Fruit fly (Drosophila melanogaster): ENCODE data around the gene Cftr.

Cftr gene

dm6 chr3R:24543676-24544277 lies at the start of gene Cftr (continued):
- TF ChIP-seq Myb (GFP tag; optimal IDR thresholded peaks at IDR 0.05): peak; percentile 33
- TF ChIP-seq CG1602 (GFP tag; optimal IDR thresholded peaks at IDR 0.05): no peak
- TF ChIP-seq ranshi (GFP tag; IDR thresholded peaks at IDR 0.05): peak; percentile 44; the same call in 1 of the 2 replicates
- TF ChIP-seq Hr39 (optimal IDR thresholded peaks at IDR 0.05): no peak
- TF ChIP-seq B-H2 (GFP tag; optimal IDR thresholded peaks at IDR 0.05): peak; percentile 85
- TF ChIP-seq br (optimal IDR thresholded peaks at IDR 0.05): no peak
- no peak for TF ChIP-seq Atf3 (GFP tag; optimal IDR thresholded peaks at IDR 0.05)
- TF ChIP-seq lab (GFP tag; optimal IDR thresholded peaks at IDR 0.05): peak; percentile 83
- peak; percentile 31 for TF ChIP-seq chn (GFP tag; optimal IDR thresholded peaks at IDR 0.05)
- no peak for TF ChIP-seq CG6683 (GFP tag; optimal IDR thresholded peaks at IDR 0.05)
- no peak for TF ChIP-seq sqz (GFP tag; optimal IDR thresholded peaks at IDR 0.05)
- peak; percentile 68 for TF ChIP-seq CG34376 (GFP tag; optimal IDR thresholded peaks at IDR 0.05)
- TF ChIP-seq CG6765 (GFP tag; optimal IDR thresholded peaks at IDR 0.05): no peak
- peak; percentile 37 for TF ChIP-seq bab2 (GFP tag; optimal IDR thresholded peaks at IDR 0.05)
- TF ChIP-seq B-H1 (GFP tag; IDR thresholded peaks at IDR 0.05): no peak; the same call in 2 of the 3 replicates
- TF ChIP-seq otp (GFP tag; IDR thresholded peaks at IDR 0.05): peak; percentile 36; the same call in 1 of the 3 replicates
- no peak for TF ChIP-seq CG15011 (GFP tag; optimal IDR thresholded peaks at IDR 0.05)
- no peak for TF ChIP-seq ro (GFP tag; IDR thresholded peaks at IDR 0.05)
- TF ChIP-seq CG9727 (GFP tag; optimal IDR thresholded peaks at IDR 0.05): no peak
- TF ChIP-seq Abd-B (GFP tag; optimal IDR thresholded peaks at IDR 0.05): no peak
- TF ChIP-seq dm (GFP tag; optimal IDR thresholded peaks at IDR 0.05): peak; percentile 46
- TF ChIP-seq CG9817 (tag; optimal IDR thresholded peaks at IDR 0.05): peak; percentile 0
- 0 out of 3 replicates have a peak, but pooled peaks have one; percentile 23 for TF ChIP-seq hb (GFP tag; IDR thresholded peaks at IDR 0.05; ENCODE audit: partially characterized antibody)
- peak; percentile 22 for TF ChIP-seq Mad (GFP tag; optimal IDR thresholded peaks at IDR 0.05)
- TF ChIP-seq gsb (GFP tag; IDR thresholded peaks at IDR 0.05): no peak
- TF ChIP-seq MTF-1 (GFP tag; optimal IDR thresholded peaks at IDR 0.05; ENCODE audit: borderline replicate concordance): peak; percentile 70
- no peak for TF ChIP-seq prd (optimal IDR thresholded peaks at IDR 0.05)
- TF ChIP-seq prd (GFP tag; IDR thresholded peaks at IDR 0.05): no peak
- TF ChIP-seq nom (GFP tag; optimal IDR thresholded peaks at IDR 0.05): peak; percentile 47
- no peak for TF ChIP-seq sima (GFP tag; optimal IDR thresholded peaks at IDR 0.05)
- no peak for TF ChIP-seq CG30431 (GFP tag; optimal IDR thresholded peaks at IDR 0.05)
- no peak for TF ChIP-seq org-1 (GFP tag; optimal IDR thresholded peaks at IDR 0.05)
- no peak for TF ChIP-seq CG14965 (GFP tag; optimal IDR thresholded peaks at IDR 0.05; ENCODE audit: borderline replicate concordance)
- TF ChIP-seq Rfx (GFP tag; IDR thresholded peaks at IDR 0.05): peak; percentile 81
- TF ChIP-seq ab (GFP tag; optimal IDR thresholded peaks at IDR 0.05): no peak
- no peak for TF ChIP-seq CG4707 (GFP tag; optimal IDR thresholded peaks at IDR 0.05)
- TF ChIP-seq Atf-2 (GFP tag; optimal IDR thresholded peaks at IDR 0.05): no peak
- TF ChIP-seq tgo (GFP tag; IDR thresholded peaks at IDR 0.05): peak; percentile 36; the same call in 1 of the 3 replicates
- no peak for TF ChIP-seq CG32767 (GFP tag; IDR thresholded peaks at IDR 0.05)
- no peak for TF ChIP-seq CG14710 (tag; optimal IDR thresholded peaks at IDR 0.05)
- peak; percentile 9; the same call in 1 of the 2 replicates for TF ChIP-seq Adf1 (GFP tag; IDR thresholded peaks at IDR 0.05)
- no peak for TF ChIP-seq kni (GFP tag; optimal IDR thresholded peaks at IDR 0.05)
- no peak for TF ChIP-seq lola (GFP tag; optimal IDR thresholded peaks at IDR 0.05)
- TF ChIP-seq D19B (GFP tag; optimal IDR thresholded peaks at IDR 0.05): no peak
- peak; percentile 73 for TF ChIP-seq slbo (GFP tag; IDR thresholded peaks at IDR 0.05)
- no peak for TF ChIP-seq Neu2 (GFP tag; optimal IDR thresholded peaks at IDR 0.05; ENCODE audit: borderline replicate concordance)
- TF ChIP-seq sc (optimal IDR thresholded peaks at IDR 0.05): no peak
- no peak for TF ChIP-seq sc (GFP tag; optimal IDR thresholded peaks at IDR 0.05)
- no peak for TF ChIP-seq Doc2 (GFP tag; IDR thresholded peaks at IDR 0.05)
- TF ChIP-seq CG3847 (GFP tag; IDR thresholded peaks at IDR 0.05): peak; percentile 63
- no peak for TF ChIP-seq CG8290 (GFP tag; optimal IDR thresholded peaks at IDR 0.05)
- TF ChIP-seq CG8290 (tag; optimal IDR thresholded peaks at IDR 0.05): peak in 1 of 2 experiments; percentile 84
